Fruit fly (Drosophila melanogaster) whole organism, embryonic: ENCODE measurements around the gene CG31741.
A peak's percentile ranks its signal among the peaks of the same experiment; 100 is the strongest.

Experiments used
- Abd-B ChIP-seq: fragments of 200-800 bp; sonication (Bioruptor generic); optimal IDR thresholded peaks from 2 replicates; lab custom pipeline; 2018; ENCODE audit warnings: missing biosample characterization, mild to moderate bottlenecking, missing genetic modification characterization, moderate library complexity
- CG10147 ChIP-seq: fragments of 200-800 bp; sonication (Bioruptor generic); optimal IDR thresholded peaks from 2 replicates; lab custom pipeline; 2019; ENCODE audit warnings: missing biosample characterization, mild to moderate bottlenecking, missing genetic modification characterization, moderate library complexity
- CG13424 ChIP-seq: fragments of 200-800 bp; sonication (Bioruptor generic); optimal IDR thresholded peaks from 2 replicates; lab custom pipeline; 2019; ENCODE audit warnings: missing biosample characterization, mild to moderate bottlenecking, missing genetic modification characterization, moderate library complexity
- CG14050 ChIP-seq: fragments of 200-800 bp; sonication (Bioruptor generic); IDR thresholded peaks from 3 replicates; pipeline ENCODE4 v1.3.6; 2022; ENCODE audit warnings: missing biosample characterization, missing genetic modification characterization
- CG15601 ChIP-seq: fragments of 200-800 bp; sonication (Bioruptor generic); optimal IDR thresholded peaks from 3 replicates; lab custom pipeline; 2019; ENCODE audit warnings: missing biosample characterization, mild to moderate bottlenecking, missing genetic modification characterization, moderate library complexity
- CG2116 ChIP-seq: fragments of 200-800 bp; sonication (Bioruptor generic); optimal IDR thresholded peaks from 3 replicates; lab custom pipeline; 2018; ENCODE audit warnings: missing biosample characterization, mild to moderate bottlenecking, missing genetic modification characterization
- CG2199 ChIP-seq: fragments of 200-800 bp; sonication (Bioruptor generic); IDR thresholded peaks from 3 replicates; pipeline ENCODE4 v1.3.6; 2022; ENCODE audit warnings: missing biosample characterization, missing genetic modification characterization
- CG30020 ChIP-seq: fragments of 200-800 bp; optimal IDR thresholded peaks from 2 replicates; lab custom pipeline; 2019; ENCODE audit warnings: missing biosample characterization, mild to moderate bottlenecking, missing genetic modification characterization, moderate library complexity
- CG31365 ChIP-seq: fragments of 200-800 bp; sonication (Bioruptor generic); optimal IDR thresholded peaks from 2 replicates; lab custom pipeline; 2018; ENCODE audit warnings: missing biosample characterization, mild to moderate bottlenecking, missing genetic modification characterization
- CG31441 ChIP-seq: fragments of 200-800 bp; sonication (Bioruptor generic); IDR thresholded peaks from 2 replicates; pipeline ENCODE4 v1.3.6; 2022; ENCODE audit warnings: missing biosample characterization, missing genetic modification characterization
- CG4820 ChIP-seq: fragments of 200-800 bp; sonication (Bioruptor generic); optimal IDR thresholded peaks from 3 replicates; lab custom pipeline; 2016; ENCODE audit warnings: missing biosample characterization, missing genetic modification characterization
- CG6175 ChIP-seq: fragments of 200-800 bp; sonication (Bioruptor generic); IDR thresholded peaks from 3 replicates; pipeline ENCODE4 v1.3.6; 2022; ENCODE audit warnings: missing biosample characterization, missing genetic modification characterization
- CG6654 ChIP-seq: fragments of 200-800 bp; sonication (Bioruptor generic); optimal IDR thresholded peaks from 2 replicates; lab custom pipeline; 2017; ENCODE audit warnings: missing biosample characterization, mild to moderate bottlenecking, missing genetic modification characterization
- CG6683 ChIP-seq: fragments of 200-800 bp; sonication (Bioruptor generic); optimal IDR thresholded peaks from 2 replicates; lab custom pipeline; 2017; ENCODE audit warnings: missing biosample characterization, mild to moderate bottlenecking, missing genetic modification characterization, missing genetic modification reagents
- CG8388 ChIP-seq: fragments of 200-800 bp; sonication (Bioruptor generic); optimal IDR thresholded peaks from 2 replicates; lab custom pipeline; 2019; ENCODE audit warnings: missing biosample characterization, mild to moderate bottlenecking, missing genetic modification characterization, moderate library complexity
- CG8944 ChIP-seq: fragments of 200-800 bp; sonication (Bioruptor generic); optimal IDR thresholded peaks from 3 replicates; lab custom pipeline; 2016; ENCODE audit warnings: missing biosample characterization, missing genetic modification characterization
- CG9609 ChIP-seq: fragments of 200-800 bp; sonication (Bioruptor generic); optimal IDR thresholded peaks from 3 replicates; lab custom pipeline; 2016; ENCODE audit warnings: missing biosample characterization, missing genetic modification characterization
- CG9797 ChIP-seq: fragments of 200-800 bp; sonication (Bioruptor generic); optimal IDR thresholded peaks from 3 replicates; lab custom pipeline; 2018; ENCODE audit warnings: missing biosample characterization, mild to moderate bottlenecking, missing genetic modification characterization
- Dek ChIP-seq: fragments of 200-800 bp; sonication (Bioruptor generic); optimal IDR thresholded peaks from 3 replicates; lab custom pipeline; 2019; ENCODE audit warnings: missing biosample characterization, mild to moderate bottlenecking, missing genetic modification characterization, moderate library complexity
- E2f1 ChIP-seq: fragments of 200-800 bp; sonication (Bioruptor generic); IDR thresholded peaks from 2 replicates; pipeline ENCODE4 v1.3.6; 2022; ENCODE audit warnings: missing biosample characterization, missing genetic modification characterization
- Ets97D ChIP-seq: fragments of 200-800 bp; sonication (Bioruptor generic); optimal IDR thresholded peaks from 3 replicates; lab custom pipeline; 2016; ENCODE audit warnings: missing biosample characterization, missing genetic modification characterization
- HHEX ChIP-seq: fragments of 200-800 bp; sonication (Bioruptor generic); optimal IDR thresholded peaks from 3 replicates; lab custom pipeline; 2017; ENCODE audit warnings: missing biosample characterization, mild to moderate bottlenecking, missing genetic modification characterization, missing genetic modification reagents
- HLH4C ChIP-seq: fragments of 200-800 bp; sonication (Bioruptor generic); IDR thresholded peaks from 3 replicates; pipeline ENCODE4 v1.3.6; 2022; ENCODE audit warnings: missing biosample characterization, missing genetic modification characterization; ENCODE audit not compliant: partially characterized antibody
- HLH54F ChIP-seq: fragments of 200-800 bp; sonication (Bioruptor generic); optimal IDR thresholded peaks from 3 replicates; lab custom pipeline; 2016; ENCODE audit warnings: missing biosample characterization, missing genetic modification characterization
- Kr ChIP-seq: fragments of 200-800 bp; sonication (Bioruptor generic); optimal IDR thresholded peaks from 2 replicates; lab custom pipeline; 2017; ENCODE audit warnings: missing biosample characterization, mild to moderate bottlenecking, missing genetic modification characterization
- MESR4 ChIP-seq: fragments of 200-800 bp; sonication (Bioruptor generic); optimal IDR thresholded peaks from 2 replicates; lab custom pipeline; 2018; ENCODE audit warnings: missing biosample characterization, mild to moderate bottlenecking, missing genetic modification characterization, moderate library complexity
- Mad ChIP-seq: fragments of 200-800 bp; sonication (Bioruptor generic); optimal IDR thresholded peaks from 2 replicates; lab custom pipeline; 2016; ENCODE audit warnings: missing biosample characterization, missing genetic modification characterization
- Meics ChIP-seq: fragments of 200-800 bp; sonication (Bioruptor generic); optimal IDR thresholded peaks from 2 replicates; lab custom pipeline; 2017; ENCODE audit warnings: missing biosample characterization, mild to moderate bottlenecking, missing genetic modification characterization
- Opbp ChIP-seq: fragments of 200-800 bp; sonication (Bioruptor generic); IDR thresholded peaks from 3 replicates; pipeline ENCODE4 v1.3.6; 2022; ENCODE audit warnings: missing biosample characterization, missing genetic modification characterization; ENCODE audit not compliant: partially characterized antibody
- Rfx ChIP-seq: fragments of 200-800 bp; sonication (Bioruptor generic); IDR thresholded peaks from 2 replicates; pipeline ENCODE4 v1.3.6; 2022; ENCODE audit warnings: missing biosample characterization, missing genetic modification characterization
- Xrp1 ChIP-seq: fragments of 200-800 bp; sonication (Bioruptor generic); IDR thresholded peaks from 2 replicates; pipeline ENCODE4 v1.3.6; 2022; ENCODE audit warnings: missing biosample characterization, missing genetic modification characterization
- ase ChIP-seq: fragments of 200-800 bp; sonication (Bioruptor generic); IDR thresholded peaks from 3 replicates; pipeline ENCODE4 v1.3.6; 2022; ENCODE audit warnings: missing biosample characterization, missing genetic modification characterization
- chn ChIP-seq: fragments of 200-800 bp; sonication (Bioruptor generic); optimal IDR thresholded peaks from 2 replicates; lab custom pipeline; 2016; ENCODE audit warnings: missing biosample characterization, missing genetic modification characterization
- crc ChIP-seq: fragments of 200-800 bp; sonication (Bioruptor generic); optimal IDR thresholded peaks from 2 replicates; lab custom pipeline; 2016; ENCODE audit warnings: missing biosample characterization, missing genetic modification characterization
- eyg ChIP-seq: fragments of 200-800 bp; sonication (Bioruptor generic); optimal IDR thresholded peaks from 3 replicates; lab custom pipeline; 2016; ENCODE audit warnings: missing biosample characterization, missing genetic modification characterization
- fd102C ChIP-seq: fragments of 200-800 bp; sonication (Bioruptor generic); optimal IDR thresholded peaks from 2 replicates; lab custom pipeline; 2018; ENCODE audit warnings: missing biosample characterization, mild to moderate bottlenecking, missing genetic modification characterization, moderate library complexity
- fru ChIP-seq: fragments of >200 bp; optimal IDR thresholded peaks from 2 replicates; lab custom pipeline; 2017
- grau ChIP-seq: fragments of 200-800 bp; optimal IDR thresholded peaks from 3 replicates; lab custom pipeline; 2019; ENCODE audit warnings: missing biosample characterization, mild to moderate bottlenecking, missing genetic modification characterization, moderate library complexity
- gt ChIP-seq: fragments of 200-800 bp; sonication (Bioruptor generic); IDR thresholded peaks from 2 replicates; pipeline ENCODE4 v1.3.6; 2022; ENCODE audit warnings: missing biosample characterization, missing genetic modification characterization
- hkb ChIP-seq, 2 experiments: fragments of 200-800 bp in 1 of 2; fragments of >200 bp in 1 of 2; sonication (Bioruptor generic) in 1 of 2; IDR thresholded peaks in 1 of 2; optimal IDR thresholded peaks in 1 of 2; 2 replicates each; pipeline versions ENCODE4 v1.3.6 to Lab custom; 2017 to 2022; ENCODE audit warnings: missing biosample characterization in 1 of 2, missing genetic modification characterization in 1 of 2
- ind ChIP-seq: fragments of 200-800 bp; sonication (Bioruptor generic); optimal IDR thresholded peaks from 3 replicates; lab custom pipeline; 2016; ENCODE audit warnings: missing biosample characterization, missing genetic modification characterization
- insv ChIP-seq, 2 experiments: fragments of 200-800 bp; sonication (Bioruptor generic); optimal IDR thresholded peaks; 3 replicates each; lab custom pipeline; 2016 to 2018; ENCODE audit warnings: missing biosample characterization in 2 of 2, missing genetic modification characterization in 2 of 2
- kay ChIP-seq: fragments of 200-800 bp; sonication (Bioruptor generic); optimal IDR thresholded peaks from 2 replicates; lab custom pipeline; 2016; ENCODE audit warnings: missing biosample characterization, missing genetic modification characterization
- klu ChIP-seq: fragments of 200-800 bp; sonication (Bioruptor generic); IDR thresholded peaks from 2 replicates; pipeline ENCODE4 v1.3.6; 2022; ENCODE audit warnings: missing biosample characterization, missing genetic modification characterization
- otp ChIP-seq: fragments of 200-800 bp; sonication (Bioruptor generic); IDR thresholded peaks from 3 replicates; pipeline ENCODE4, ENCODE4 v1.3.6; 2022; ENCODE audit warnings: missing biosample characterization, missing genetic modification characterization
- sens ChIP-seq: fragments of 200-800 bp; sonication (Bioruptor generic); peaks from one replicate; lab custom pipeline; 2016; ENCODE audit warnings: missing biosample characterization, missing genetic modification characterization
- unpg ChIP-seq: fragments of 200-800 bp; sonication (Bioruptor generic); optimal IDR thresholded peaks from 3 replicates; lab custom pipeline; 2018; ENCODE audit warnings: missing biosample characterization, mild to moderate bottlenecking, missing genetic modification characterization, moderate library complexity
- wek ChIP-seq: fragments of 200-800 bp; sonication (Bioruptor generic); optimal IDR thresholded peaks from 3 replicates; lab custom pipeline; 2018; ENCODE audit warnings: missing biosample characterization, mild to moderate bottlenecking, missing genetic modification characterization, moderate library complexity
- zf30C ChIP-seq: fragments of 200-800 bp; sonication (Bioruptor generic); optimal IDR thresholded peaks from 3 replicates; lab custom pipeline; 2018; ENCODE audit warnings: missing biosample characterization, mild to moderate bottlenecking, missing genetic modification characterization

CG31741 gene

dm6 chr2L:18121367-18122230, 37.5 kb downstream of the CG31741 start (continued):
- TF ChIP-seq kay (GFP tag; lab: Kevin White, UChicago) = peak; percentile 14
- peak; percentile 44; the same call in 1 of the 2 replicates for TF ChIP-seq Rfx (GFP tag; lab: Robert Waterston, UW)
- no peak for TF ChIP-seq hkb (optimal IDR thresholded peaks at IDR 0.05; lab: Kevin White, UChicago)
- peak; percentile 28; the same call in 1 of the 2 replicates for TF ChIP-seq hkb (GFP tag; IDR thresholded peaks at IDR 0.05; lab: Robert Waterston, UW)
- peak; percentile 10 for TF ChIP-seq CG9609
- peak; percentile 57 for TF ChIP-seq Abd-B (GFP tag; lab: Kevin White, UChicago)
- TF ChIP-seq Dek = no peak
- peak; percentile 64 for TF ChIP-seq Xrp1
- no peak for TF ChIP-seq CG6683 (GFP tag; lab: Kevin White, UChicago)
- no peak for TF ChIP-seq crc (GFP tag; lab: Kevin White, UChicago)
- no peak for TF ChIP-seq CG9797 (GFP tag; lab: Kevin White, UChicago)
- no peak for TF ChIP-seq CG2199 (GFP tag; lab: Robert Waterston, UW)
- TF ChIP-seq eyg (GFP tag; lab: Kevin White, UChicago) = no peak
- TF ChIP-seq CG8388 (GFP tag; lab: Kevin White, UChicago) = peak; percentile 35
- TF ChIP-seq CG31365 (tag; lab: Kevin White, UChicago) = no peak
- TF ChIP-seq MESR4 (GFP tag; lab: Kevin White, UChicago) = no peak
- TF ChIP-seq CG10147 (GFP tag; lab: Kevin White, UChicago) = peak; percentile 11
- TF ChIP-seq CG31441 (GFP tag; lab: Robert Waterston, UW) = peak; percentile 53
- TF ChIP-seq CG4820 (GFP tag; lab: Kevin White, UChicago) = peak; percentile 60
- no peak for TF ChIP-seq zf30C (GFP tag; lab: Kevin White, UChicago)
- TF ChIP-seq ase (GFP tag; lab: Robert Waterston, UW) = 0 out of 3 replicates have a peak, but pooled peaks have one; percentile 49
- TF ChIP-seq CG6175 = no peak
- TF ChIP-seq grau (tag; lab: Kevin White, UChicago) = peak; percentile 49
- no peak for TF ChIP-seq gt (GFP tag; lab: Robert Waterston, UW)
- no peak for TF ChIP-seq Kr
- peak; percentile 41 for TF ChIP-seq chn (GFP tag; lab: Kevin White, UChicago)
- TF ChIP-seq Ets97D (GFP tag; lab: Kevin White, UChicago) = peak; percentile 14
- TF ChIP-seq HLH4C (GFP tag; lab: Robert Waterston, UW) = no peak
- no peak for TF ChIP-seq E2f1 (GFP tag; lab: Robert Waterston, UW)
- no peak for TF ChIP-seq wek (GFP tag; lab: Kevin White, UChicago)
- peak; percentile 79 for TF ChIP-seq sens
- TF ChIP-seq CG2116 (GFP tag; lab: Kevin White, UChicago) = no peak
- no peak for TF ChIP-seq CG14050 (GFP tag; lab: Robert Waterston, UW)
- TF ChIP-seq Meics (GFP tag; lab: Kevin White, UChicago) = peak; percentile 11
- peak; percentile 25; the same call in 1 of the 2 replicates for TF ChIP-seq klu (GFP tag; lab: Robert Waterston, UW)
- no peak for TF ChIP-seq insv (GFP tag; optimal IDR thresholded peaks at IDR 0.05; lab: Kevin White, UChicago)
- no peak for TF ChIP-seq CG15601 (tag; lab: Kevin White, UChicago)
- no peak for TF ChIP-seq Opbp
- peak; percentile 68 for TF ChIP-seq ind (GFP tag; lab: Kevin White, UChicago)
- peak; percentile 33 for TF ChIP-seq CG13424
- no peak for TF ChIP-seq CG30020
- TF ChIP-seq otp = no peak
- peak; percentile 48 for TF ChIP-seq HHEX
- no peak for TF ChIP-seq HLH54F (GFP tag; lab: Kevin White, UChicago)
- peak; percentile 53 for TF ChIP-seq unpg (GFP tag; lab: Kevin White, UChicago)
- TF ChIP-seq fd102C (GFP tag; lab: Kevin White, UChicago) = no peak
- no peak for TF ChIP-seq Mad (GFP tag; lab: Kevin White, UChicago)
- TF ChIP-seq CG8944 (GFP tag; lab: Kevin White, UChicago) = peak; percentile 33
- TF ChIP-seq CG6654 (GFP tag; lab: Kevin White, UChicago) = no peak
- TF ChIP-seq fru (lab: Kevin White, UChicago) = no peak
